Worm (Caenorhabditis elegans) whole organism, L4 larva: Measurements from ENCODE around the gene C33G8.2.

Source experiments
- D1046.2 ChIP-seq: fragments of 200-800 bp; sonication (Bioruptor generic); IDR thresholded peaks from 2 replicates; pipeline ENCODE4 v1.3.6; 2022; ENCODE audit warnings: missing genetic modification characterization, missing compliant biosample characterization
- F26F4.8 ChIP-seq: fragments of 200-800 bp; sonication (Bioruptor generic); conservative IDR thresholded peaks from 2 replicates; pipeline ENCODE4 v1.3.6; 2022; ENCODE audit warnings: missing genetic modification characterization, missing compliant biosample characterization
- F44E2.7 ChIP-seq: fragments of 200-800 bp; sonication (Bioruptor generic); IDR thresholded peaks from 2 replicates; pipeline ENCODE4 v2.1.2; 2022; ENCODE audit warnings: missing genetic modification characterization, missing compliant biosample characterization
- aha-1 ChIP-seq: fragments of 150-350 bp; peaks from one replicate; lab custom pipeline; 2014; ENCODE audit warnings: missing biosample characterization, missing genetic modification characterization
- attf-4 ChIP-seq: sonication (generic microtip); optimal IDR thresholded peaks from 3 replicates; lab custom pipeline; 2017; ENCODE audit warnings: missing biosample characterization, missing genetic modification characterization
- ceh-20 ChIP-seq: fragments of 200-800 bp; sonication (Bioruptor generic); IDR thresholded peaks from 2 replicates; pipeline ENCODE4 v1.3.6; 2022; ENCODE audit warnings: missing genetic modification reagents, missing genetic modification characterization, missing compliant biosample characterization
- ces-1 ChIP-seq: fragments of 150-350 bp; sonication (generic microtip); optimal IDR thresholded peaks from 4 replicates; lab custom pipeline; 2014; ENCODE audit warnings: missing biosample characterization, missing genetic modification reagents, missing genetic modification characterization
- daf-12 ChIP-seq: fragments of 150-350 bp; optimal IDR thresholded peaks from 2 replicates; lab custom pipeline; 2014; ENCODE audit warnings: missing biosample characterization, missing genetic modification reagents, missing genetic modification characterization
- daf-16 ChIP-seq, 3 experiments: sonication (generic microtip); optimal IDR thresholded peaks; 2 replicates each; lab custom pipeline; 2016 to 2017; ENCODE audit warnings: missing genetic modification characterization in 3 of 3, missing genetic modification reagents in 3 of 3, mild to moderate bottlenecking in 2 of 3, missing compliant biosample characterization in 2 of 3, missing biosample characterization in 1 of 3, moderate library complexity in 1 of 3
- daf-19 ChIP-seq: fragments of 200-800 bp; sonication (Bioruptor generic); conservative IDR thresholded peaks from 2 replicates; pipeline ENCODE4 v1.3.6; 2022; ENCODE audit warnings: missing genetic modification characterization, missing compliant biosample characterization
- dmd-6 ChIP-seq: fragments of 200-800 bp; sonication (Bioruptor generic); IDR thresholded peaks from 2 replicates; pipeline ENCODE4 v1.3.6; 2022; ENCODE audit warnings: missing genetic modification reagents, missing genetic modification characterization, missing compliant biosample characterization
- dpl-1 ChIP-seq: fragments of 150-350 bp; optimal IDR thresholded peaks from 2 replicates; lab custom pipeline; 2014; ENCODE audit warnings: missing biosample characterization, missing genetic modification reagents, missing genetic modification characterization
- dve-1 ChIP-seq: sonication (generic microtip); optimal IDR thresholded peaks from 2 replicates; lab custom pipeline; 2017; ENCODE audit warnings: antibody characterized with exemption, mild to moderate bottlenecking, missing genetic modification characterization, missing compliant biosample characterization; ENCODE audit not compliant: insufficient read depth
- egl-27 ChIP-seq: sonication (generic microtip); optimal IDR thresholded peaks from 3 replicates; lab custom pipeline; 2017; ENCODE audit warnings: missing biosample characterization, missing genetic modification reagents, missing genetic modification characterization
- egl-43 ChIP-seq: fragments of 200-800 bp; sonication (Bioruptor generic); IDR thresholded peaks from 2 replicates; pipeline ENCODE4 v1.3.6; 2022; ENCODE audit warnings: missing genetic modification reagents, missing genetic modification characterization, missing compliant biosample characterization
- fkh-10 ChIP-seq: fragments of 150-350 bp; optimal IDR thresholded peaks from 2 replicates; lab custom pipeline; 2014; ENCODE audit warnings: missing biosample characterization, missing genetic modification reagents, missing genetic modification characterization
- lim-7 ChIP-seq: fragments of 200-800 bp; sonication (Bioruptor generic); IDR thresholded peaks from 2 replicates; pipeline ENCODE4 v1.3.6; 2022; ENCODE audit warnings: missing genetic modification characterization, missing compliant biosample characterization
- lin-39 ChIP-seq: fragments of 150-350 bp; optimal IDR thresholded peaks from 2 replicates; lab custom pipeline; 2014; ENCODE audit warnings: missing biosample characterization, missing genetic modification reagents, missing genetic modification characterization
- lir-3 ChIP-seq: sonication (generic microtip); optimal IDR thresholded peaks from 2 replicates; lab custom pipeline; 2016; ENCODE audit warnings: mild to moderate bottlenecking, missing genetic modification characterization, missing compliant biosample characterization
- lsy-2 ChIP-seq, 2 experiments: fragments of 150-350 bp in 1 of 2; sonication (generic microtip) in 1 of 2; optimal IDR thresholded peaks; 2 replicates each; lab custom pipeline; 2014 to 2017; ENCODE audit warnings: missing biosample characterization in 2 of 2, missing genetic modification characterization in 2 of 2
- madf-9 ChIP-seq: fragments of 200-800 bp; sonication (Bioruptor generic); conservative IDR thresholded peaks from 2 replicates; pipeline ENCODE4 v1.3.6; 2022; ENCODE audit warnings: missing genetic modification reagents, missing genetic modification characterization, missing compliant biosample characterization
- mep-1 ChIP-seq: fragments of 150-350 bp; sonication (generic microtip); optimal IDR thresholded peaks from 3 replicates; lab custom pipeline; 2014; ENCODE audit warnings: missing biosample characterization, missing genetic modification characterization
- mxl-2 ChIP-seq: fragments of 200-800 bp; sonication (Bioruptor generic); conservative IDR thresholded peaks from 2 replicates; pipeline ENCODE4 v1.3.6; 2022; ENCODE audit warnings: missing genetic modification reagents, missing genetic modification characterization, missing compliant biosample characterization
- nhr-102 ChIP-seq: sonication (generic microtip); optimal IDR thresholded peaks from 2 replicates; lab custom pipeline; 2016; ENCODE audit warnings: mild to moderate bottlenecking, missing genetic modification characterization, moderate library complexity, missing compliant biosample characterization
- nhr-25 ChIP-seq: sonication (generic microtip); optimal IDR thresholded peaks from 2 replicates; lab custom pipeline; 2017; ENCODE audit warnings: missing genetic modification characterization, mild to moderate bottlenecking, missing compliant biosample characterization, antibody characterized with exemption, moderate library complexity, borderline replicate concordance; ENCODE audit not compliant: insufficient read depth
- nhr-48 ChIP-seq: sonication (generic microtip); optimal IDR thresholded peaks from 2 replicates; lab custom pipeline; 2016; ENCODE audit warnings: mild to moderate bottlenecking, missing genetic modification characterization, missing compliant biosample characterization
- nhr-76 ChIP-seq: fragments of 150-350 bp; optimal IDR thresholded peaks from 2 replicates; lab custom pipeline; 2014; ENCODE audit warnings: missing biosample characterization, missing genetic modification characterization
- rbr-2 ChIP-seq: sonication (generic microtip); optimal IDR thresholded peaks from 2 replicates; lab custom pipeline; 2016; ENCODE audit warnings: missing genotype, missing genetic modification characterization, missing compliant biosample characterization
- sdz-12 ChIP-seq: fragments of 200-800 bp; sonication (Bioruptor generic); optimal IDR thresholded peaks from 2 replicates; lab custom pipeline; 2018; ENCODE audit warnings: mild to moderate bottlenecking, missing genetic modification characterization, missing compliant biosample characterization
- snpc-1.2 ChIP-seq: fragments of 200-800 bp; sonication (Bioruptor generic); IDR thresholded peaks from 2 replicates; pipeline ENCODE4 v1.3.6; 2022; ENCODE audit warnings: missing genetic modification reagents, missing genetic modification characterization, missing compliant biosample characterization
- spr-1 ChIP-seq: sonication (generic microtip); optimal IDR thresholded peaks from 2 replicates; lab custom pipeline; 2016; ENCODE audit warnings: mild to moderate bottlenecking, missing genetic modification characterization, missing compliant biosample characterization
- tra-1 ChIP-seq: fragments of 200-800 bp; sonication (Bioruptor generic); IDR thresholded peaks from 2 replicates; pipeline ENCODE4 v1.3.6; 2022; ENCODE audit warnings: missing genetic modification reagents, missing genetic modification characterization, missing compliant biosample characterization
- unc-62 ChIP-seq, 3 experiments: fragments of 150-350 bp in 1 of 3; sonication (generic microtip); optimal IDR thresholded peaks in 2 of 3; peaks in 1 of 3; 1 replicate in 1 of 3; 2 replicates in 2 of 3; lab custom pipeline; 2014 to 2017; ENCODE audit warnings: missing biosample characterization in 3 of 3, missing genetic modification characterization in 3 of 3, missing genetic modification reagents in 3 of 3, missing genotype in 1 of 3
- vab-7 ChIP-seq: fragments of 200-800 bp; sonication (Bioruptor generic); IDR thresholded peaks from 2 replicates; pipeline ENCODE4 v1.3.6; 2022; ENCODE audit warnings: missing genetic modification reagents, missing genetic modification characterization, missing compliant biosample characterization
- zfp-3 ChIP-seq: fragments of 200-800 bp; sonication (Bioruptor generic); conservative IDR thresholded peaks from 2 replicates; pipeline ENCODE4 v1.3.6; 2022; ENCODE audit warnings: missing genetic modification reagents, missing genetic modification characterization, missing compliant biosample characterization

C33G8.2 gene

ce11 chrV:6998303-6998884 is 11.2 kb upstream of the C33G8.2 start, which contains the start of gene nhr-42 (continued):
- peak; percentile 73 for TF ChIP-seq aha-1 (tag; lab: Kevin White, UChicago)
- no peak for TF ChIP-seq spr-1 (tag; lab: Kevin White, UChicago)
- no peak for TF ChIP-seq nhr-25 (tag; lab: Kevin White, UChicago)
- peak; percentile 19 for TF ChIP-seq dve-1
- TF ChIP-seq snpc-1.2 = no peak
- TF ChIP-seq F26F4.8 = no peak
- TF ChIP-seq nhr-48 (tag; lab: Kevin White, UChicago) = no peak
- TF ChIP-seq fkh-10 (GFP tag; lab: Kevin White, UChicago) = no peak
- TF ChIP-seq ceh-20 (GFP tag; lab: Robert Waterston, UW) = no peak
- no peak for TF ChIP-seq zfp-3 (GFP tag; lab: Robert Waterston, UW)
- TF ChIP-seq nhr-102 (tag; lab: Kevin White, UChicago) = no peak
- TF ChIP-seq egl-43 (GFP tag; lab: Robert Waterston, UW) = no peak
- no peak for TF ChIP-seq sdz-12
- peak; percentile 20 for TF ChIP-seq mep-1 (tag; lab: Kevin White, UChicago)
- no peak for TF ChIP-seq F44E2.7 (GFP tag; lab: Robert Waterston, UW)

ce11 chrV:7000734-7001133 is 8.8 kb upstream of the C33G8.2 start:
- TF ChIP-seq dmd-6 (0 out of 2 replicates have a peak, but pooled peaks have one; percentile 14), daf-12 (no peak), daf-19 (no peak), daf-16 (GFP tag; optimal IDR thresholded peaks at IDR 0.05; lab: Kevin White, UChicago) (no peak), daf-16 (tag; optimal IDR thresholded peaks at IDR 0.05; lab: Kevin White, UChicago) (peak; percentile 50), dve-1 (peak; percentile 21)

ce11 chrV:7003850-7004249 is 5.7 kb upstream of the C33G8.2 start, which contains the start of gene srab-4:
Gene srab-4, plus strand, starts transcription at chrV:7004150.
- TF ChIP-seq egl-27 (tag; lab: Kevin White, UChicago) = no peak
- no peak for TF ChIP-seq lir-3 (tag; lab: Kevin White, UChicago)
- TF ChIP-seq madf-9 = no peak
- TF ChIP-seq, all 104 proteins: peak for 0

ce11 chrV:7005964-7006363 is 3.6 kb upstream of the C33G8.2 start, which contains the start of gene spig-10:
Gene spig-10, plus strand, starts transcription at chrV:7006264.
- TF ChIP-seq spr-1 (tag; lab: Kevin White, UChicago) (no peak), unc-62 (GFP tag; optimal IDR thresholded peaks at IDR 0.05 in 1 of 2; lab: Kevin White, UChicago) (peak in 1 of 2 experiments; percentile 81), unc-62 (tag; optimal IDR thresholded peaks at IDR 0.05; lab: Kevin White, UChicago) (no peak)
- TF ChIP-seq, all 104 proteins: peak for 1

- TF ChIP-seq lin-39 (no peak), nhr-76 (no peak), rbr-2 (no peak), dpl-1 (GFP tag; lab: Kevin White, UChicago) (no peak), D1046.2 (GFP tag; lab: Robert Waterston, UW) (no peak), mxl-2 (no peak), tra-1 (GFP tag; lab: Robert Waterston, UW) (no peak), F26F4.8 (no peak), attf-4 (tag; lab: Kevin White, UChicago) (no peak), snpc-1.2 (no peak), egl-27 (tag; lab: Kevin White, UChicago) (no peak), vab-7 (GFP tag; lab: Robert Waterston, UW) (no peak), zfp-3 (GFP tag; lab: Robert Waterston, UW) (no peak), lim-7 (GFP tag; lab: Robert Waterston, UW) (no peak), ces-1 (no peak), lsy-2 (tag; optimal IDR thresholded peaks at IDR 0.05; lab: Kevin White, UChicago) (no peak), daf-16 (GFP tag; optimal IDR thresholded peaks at IDR 0.05; lab: Kevin White, UChicago) (no peak), daf-16 (tag; optimal IDR thresholded peaks at IDR 0.05; lab: Kevin White, UChicago) (no peak)
Observed at ce11 chrV:7007307-7007706, 2.3 kb upstream of the C33G8.2 start, which contains the start of gene drd-10. Gene drd-10, plus strand, starts transcription at chrV:7007607.
